Worm (Caenorhabditis elegans): Measurements from ENCODE around the gene twk-42.

DNA sequence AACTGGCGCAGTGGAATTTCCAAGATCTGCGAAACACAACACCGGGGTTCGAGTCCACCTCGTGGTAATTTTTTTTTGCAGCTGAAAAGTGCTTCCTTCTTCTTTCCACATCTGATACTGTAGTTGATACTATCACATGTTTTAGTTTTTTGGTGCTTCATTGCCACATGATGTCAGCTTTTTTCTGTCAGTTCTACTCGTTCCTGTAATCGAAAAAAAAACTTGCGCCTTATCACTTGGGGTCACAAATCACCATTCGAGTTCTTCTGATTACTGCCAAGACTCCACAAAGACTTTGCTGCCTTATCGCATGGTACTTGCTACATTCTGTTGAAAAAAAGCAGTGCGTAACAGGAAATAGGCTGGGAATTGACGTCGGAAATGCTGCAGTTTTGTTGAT is 10.7 kb downstream of the twk-42 start:
- TF ChIP-seq klf-2 (GFP tag; conservative IDR thresholded peaks at IDR 0.05) (no peak), flt-1 (GFP tag; IDR thresholded peaks at IDR 0.05) (no peak), ref-1 (GFP tag; conservative IDR thresholded peaks at IDR 0.05) (no peak), med-1 (GFP tag; optimal IDR thresholded peaks at IDR 0.05; ENCODE audit: insufficient read depth) (no peak)
